Fruit fly (Drosophila melanogaster) whole organism, embryonic: ENCODE measurements around the gene CG11095.

Experiments used
- ATbp ChIP-seq: fragments of 200-800 bp; sonication (Bioruptor generic); optimal IDR thresholded peaks from 2 replicates; lab custom pipeline; 2017; ENCODE audit warnings: missing biosample characterization, mild to moderate bottlenecking, missing genetic modification characterization, missing genetic modification reagents
- CG11695 ChIP-seq: fragments of 200-800 bp; sonication (Bioruptor generic); IDR thresholded peaks from 3 replicates; pipeline ENCODE4 v1.3.6; 2022; ENCODE audit warnings: missing biosample characterization, missing genetic modification characterization
- CG11723 ChIP-seq: fragments of 200-800 bp; sonication (Bioruptor generic); optimal IDR thresholded peaks from 2 replicates; lab custom pipeline; 2017; ENCODE audit warnings: missing biosample characterization, mild to moderate bottlenecking, missing genetic modification characterization
- CG12071 ChIP-seq: fragments of 200-800 bp; sonication (Bioruptor generic); optimal IDR thresholded peaks from 3 replicates; lab custom pipeline; 2018; ENCODE audit warnings: missing biosample characterization, mild to moderate bottlenecking, missing genetic modification characterization
- CG14014 ChIP-seq: fragments of 200-800 bp; sonication (Bioruptor generic); IDR thresholded peaks from 2 replicates; pipeline ENCODE4 v1.3.6; 2022; ENCODE audit warnings: missing biosample characterization, missing genetic modification characterization
- CG14441 ChIP-seq: fragments of 200-800 bp; sonication (Bioruptor generic); IDR thresholded peaks from 2 replicates; pipeline ENCODE4 v1.3.6; 2022; ENCODE audit warnings: missing biosample characterization, missing genetic modification characterization
- CG1602 ChIP-seq: fragments of 200-800 bp; sonication (Bioruptor generic); optimal IDR thresholded peaks from 3 replicates; lab custom pipeline; 2016; ENCODE audit warnings: missing biosample characterization, missing genetic modification characterization
- CG16779 ChIP-seq: fragments of 200-800 bp; sonication (Bioruptor generic); IDR thresholded peaks from 2 replicates; pipeline ENCODE4 v1.3.6; 2022; ENCODE audit warnings: missing biosample characterization, missing genetic modification characterization
- CG16813 ChIP-seq: fragments of 200-800 bp; sonication (Bioruptor generic); IDR thresholded peaks from 3 replicates; pipeline ENCODE4 v1.3.6; 2022; ENCODE audit warnings: missing biosample characterization, missing genetic modification characterization; ENCODE audit not compliant: partially characterized antibody
- CG18619 ChIP-seq: fragments of 200-800 bp; sonication (Bioruptor generic); optimal IDR thresholded peaks from 3 replicates; lab custom pipeline; 2017; ENCODE audit warnings: missing biosample characterization, mild to moderate bottlenecking, missing genetic modification characterization
- CG2116 ChIP-seq: fragments of 200-800 bp; sonication (Bioruptor generic); optimal IDR thresholded peaks from 3 replicates; lab custom pipeline; 2018; ENCODE audit warnings: missing biosample characterization, mild to moderate bottlenecking, missing genetic modification characterization
- CG2199 ChIP-seq: fragments of 200-800 bp; sonication (Bioruptor generic); IDR thresholded peaks from 3 replicates; pipeline ENCODE4 v1.3.6; 2022; ENCODE audit warnings: missing biosample characterization, missing genetic modification characterization
- CG31224 ChIP-seq: fragments of 200-800 bp; sonication (Bioruptor generic); IDR thresholded peaks from 2 replicates; pipeline ENCODE4 v1.3.6; 2022; ENCODE audit warnings: missing biosample characterization, missing genetic modification characterization
- CG32532 ChIP-seq: fragments of 200-800 bp; sonication (Bioruptor generic); IDR thresholded peaks from 2 replicates; pipeline ENCODE4 v1.3.6; 2022; ENCODE audit warnings: missing biosample characterization, missing genetic modification characterization
- CG34422 ChIP-seq: fragments of 200-800 bp; sonication (Bioruptor generic); IDR thresholded peaks from 3 replicates; pipeline ENCODE4 v1.3.6; 2022; ENCODE audit warnings: missing biosample characterization, missing genetic modification characterization
- CG4328 ChIP-seq: fragments of 200-800 bp; sonication (Bioruptor generic); optimal IDR thresholded peaks from 3 replicates; lab custom pipeline; 2017; ENCODE audit warnings: missing biosample characterization, missing genetic modification reagents, missing genetic modification characterization
- CG4404 ChIP-seq: fragments of 200-800 bp; sonication (Bioruptor generic); IDR thresholded peaks from 2 replicates; pipeline ENCODE4 v1.3.6; 2022; ENCODE audit warnings: missing biosample characterization, missing genetic modification characterization
- CG5180 ChIP-seq: fragments of 200-800 bp; sonication (Bioruptor generic); optimal IDR thresholded peaks from 3 replicates; lab custom pipeline; 2017; ENCODE audit warnings: missing biosample characterization, missing genetic modification characterization, mild to moderate bottlenecking, moderate library complexity, missing genetic modification reagents
- CG8924 ChIP-seq: fragments of 200-800 bp; optimal IDR thresholded peaks from 3 replicates; lab custom pipeline; 2019; ENCODE audit warnings: missing biosample characterization, mild to moderate bottlenecking, missing genetic modification characterization, moderate library complexity
- CG9215 ChIP-seq: fragments of 200-800 bp; sonication (Bioruptor generic); IDR thresholded peaks from 2 replicates; pipeline ENCODE4 v1.3.6; 2022; ENCODE audit warnings: missing biosample characterization, missing genetic modification characterization
- D19A ChIP-seq: fragments of 200-800 bp; optimal IDR thresholded peaks from 3 replicates; lab custom pipeline; 2019; ENCODE audit warnings: missing biosample characterization, mild to moderate bottlenecking, missing genetic modification characterization, moderate library complexity
- Dad ChIP-seq: fragments of 200-800 bp; sonication (Bioruptor generic); optimal IDR thresholded peaks from 3 replicates; lab custom pipeline; 2016; ENCODE audit warnings: missing biosample characterization, missing genetic modification characterization
- E2f2 ChIP-seq: fragments of 200-800 bp; sonication (Bioruptor generic); IDR thresholded peaks from 2 replicates; pipeline ENCODE4 v1.3.6; 2022; ENCODE audit warnings: missing biosample characterization, missing genetic modification characterization
- H15 ChIP-seq: fragments of 200-800 bp; sonication (Bioruptor generic); IDR thresholded peaks from 3 replicates; pipeline ENCODE4 v1.3.6; 2022; ENCODE audit warnings: missing biosample characterization, missing genetic modification characterization
- HHEX ChIP-seq: fragments of 200-800 bp; sonication (Bioruptor generic); optimal IDR thresholded peaks from 3 replicates; lab custom pipeline; 2017; ENCODE audit warnings: missing biosample characterization, mild to moderate bottlenecking, missing genetic modification characterization, missing genetic modification reagents
- Med ChIP-seq: fragments of 200-800 bp; sonication (Bioruptor generic); peaks from one replicate; lab custom pipeline; 2016; ENCODE audit warnings: missing biosample characterization, missing genetic modification characterization, mild to moderate bottlenecking, inconsistent platforms, moderate library complexity
- Oaz ChIP-seq: fragments of 200-800 bp; sonication (Bioruptor generic); IDR thresholded peaks from 2 replicates; pipeline ENCODE4 v1.3.6; 2022; ENCODE audit warnings: missing biosample characterization, missing genetic modification characterization
- Scr ChIP-seq: fragments of 200-800 bp; sonication (Bioruptor generic); IDR thresholded peaks from 2 replicates; pipeline ENCODE4 v1.3.6; 2022; ENCODE audit warnings: missing biosample characterization, missing genetic modification characterization; ENCODE audit not compliant: partially characterized antibody
- Spps ChIP-seq: fragments of 200-800 bp; sonication (Bioruptor generic); optimal IDR thresholded peaks from 2 replicates; lab custom pipeline; 2018; ENCODE audit warnings: missing biosample characterization, mild to moderate bottlenecking, missing genetic modification characterization
- amos ChIP-seq: fragments of 200-800 bp; sonication (Bioruptor generic); IDR thresholded peaks from 2 replicates; pipeline ENCODE4 v1.3.6; 2022; ENCODE audit warnings: missing biosample characterization, missing genetic modification characterization; ENCODE audit not compliant: partially characterized antibody
- ash1 ChIP-seq: fragments of 200-800 bp; sonication (Bioruptor generic); optimal IDR thresholded peaks from 2 replicates; lab custom pipeline; 2018; ENCODE audit warnings: missing biosample characterization, mild to moderate bottlenecking, missing genetic modification characterization
- br ChIP-seq: fragments of >200 bp; optimal IDR thresholded peaks from 2 replicates; lab custom pipeline; 2017
- cato ChIP-seq: fragments of 200-800 bp; sonication (Bioruptor generic); optimal IDR thresholded peaks from 2 replicates; lab custom pipeline; 2016; ENCODE audit warnings: missing biosample characterization, missing genetic modification characterization, borderline replicate concordance
- cg ChIP-seq: fragments of 200-800 bp; sonication (Bioruptor generic); optimal IDR thresholded peaks from 3 replicates; lab custom pipeline; 2019; ENCODE audit warnings: missing biosample characterization, mild to moderate bottlenecking, missing genetic modification characterization, moderate library complexity
- chn ChIP-seq: fragments of 200-800 bp; sonication (Bioruptor generic); optimal IDR thresholded peaks from 2 replicates; lab custom pipeline; 2016; ENCODE audit warnings: missing biosample characterization, missing genetic modification characterization
- ci ChIP-seq: fragments of 200-800 bp; sonication (Bioruptor generic); IDR thresholded peaks from 3 replicates; pipeline ENCODE4 v1.3.6; 2022; ENCODE audit warnings: missing biosample characterization, missing genetic modification characterization
- h ChIP-seq: fragments of >200 bp; optimal IDR thresholded peaks from 2 replicates; lab custom pipeline; 2017
- ind ChIP-seq: fragments of 200-800 bp; sonication (Bioruptor generic); optimal IDR thresholded peaks from 3 replicates; lab custom pipeline; 2016; ENCODE audit warnings: missing biosample characterization, missing genetic modification characterization
- knrl ChIP-seq: fragments of 200-800 bp; sonication (Bioruptor generic); IDR thresholded peaks from 3 replicates; pipeline ENCODE4 v1.3.6; 2022; ENCODE audit warnings: missing biosample characterization, missing genetic modification characterization; ENCODE audit not compliant: partially characterized antibody
- maf-S ChIP-seq: fragments of 200-800 bp; sonication (Bioruptor generic); optimal IDR thresholded peaks from 2 replicates; lab custom pipeline; 2016; ENCODE audit warnings: missing biosample characterization, missing genetic modification characterization
- mld ChIP-seq: fragments of 200-800 bp; sonication (Bioruptor generic); IDR thresholded peaks from 3 replicates; pipeline ENCODE4 v1.3.6; 2022; ENCODE audit warnings: missing biosample characterization, missing genetic modification characterization; ENCODE audit not compliant: partially characterized antibody
- pb ChIP-seq: fragments of 200-800 bp; sonication (Bioruptor generic); optimal IDR thresholded peaks from 3 replicates; lab custom pipeline; 2016; ENCODE audit warnings: missing biosample characterization, missing genetic modification characterization
- pita ChIP-seq: fragments of 200-800 bp; sonication (Bioruptor generic); optimal IDR thresholded peaks from 2 replicates; lab custom pipeline; 2017; ENCODE audit warnings: missing biosample characterization, mild to moderate bottlenecking, missing genetic modification characterization
- ranshi ChIP-seq: fragments of 200-800 bp; sonication (Bioruptor generic); IDR thresholded peaks from 2 replicates; pipeline ENCODE4 v1.3.6; 2022; ENCODE audit warnings: missing biosample characterization, missing genetic modification characterization
- rib ChIP-seq: fragments of 200-800 bp; sonication (Bioruptor generic); IDR thresholded peaks from 2 replicates; pipeline ENCODE4 v1.3.6; 2022; ENCODE audit warnings: missing biosample characterization, missing genetic modification characterization
- scrt ChIP-seq: fragments of 200-800 bp; sonication (Bioruptor generic); optimal IDR thresholded peaks from 2 replicates; lab custom pipeline; 2018; ENCODE audit warnings: missing biosample characterization, mild to moderate bottlenecking, missing genetic modification characterization, moderate library complexity
- sens ChIP-seq: fragments of 200-800 bp; sonication (Bioruptor generic); peaks from one replicate; lab custom pipeline; 2016; ENCODE audit warnings: missing biosample characterization, missing genetic modification characterization
- sr ChIP-seq: fragments of 200-800 bp; sonication (Bioruptor generic); IDR thresholded peaks from 3 replicates; pipeline ENCODE4 v1.3.6; 2022; ENCODE audit warnings: missing biosample characterization, missing genetic modification characterization
- vnd ChIP-seq: fragments of 200-800 bp; sonication (Bioruptor generic); IDR thresholded peaks from 3 replicates; pipeline ENCODE4 v1.3.6; 2022; ENCODE audit warnings: missing biosample characterization, missing genetic modification characterization; ENCODE audit not compliant: partially characterized antibody
- vvl ChIP-seq: fragments of 200-800 bp; sonication (Bioruptor generic); IDR thresholded peaks from 2 replicates; pipeline ENCODE4 v1.3.6; 2022; ENCODE audit warnings: missing biosample characterization, missing genetic modification characterization
- zen ChIP-seq: fragments of 200-800 bp; sonication (Bioruptor generic); optimal IDR thresholded peaks from 3 replicates; lab custom pipeline; 2018; ENCODE audit warnings: missing biosample characterization, mild to moderate bottlenecking, missing genetic modification characterization, moderate library complexity
- zfh1 ChIP-seq: fragments of 200-800 bp; sonication (Bioruptor generic); IDR thresholded peaks from 3 replicates; pipeline ENCODE4 v1.3.6; 2022; ENCODE audit warnings: missing biosample characterization, missing genetic modification characterization

The CG11095 gene

dm6 chrX:13783534-13783949 is 27.9 kb upstream of the CG11095 start, which contains the start of gene inaE (continued):
- TF ChIP-seq HHEX (GFP tag; lab: Kevin White, UChicago) (no peak), Med (GFP tag; lab: Kevin White, UChicago) (peak; percentile 90), vnd (GFP tag; lab: Robert Waterston, UW) (peak; percentile 53; the same call in 1 of the 3 replicates), CG1602 (GFP tag; lab: Kevin White, UChicago) (no peak), CG2116 (GFP tag; lab: Kevin White, UChicago) (peak; percentile 62), Oaz (GFP tag; lab: Robert Waterston, UW) (no peak), CG18619 (GFP tag; lab: Kevin White, UChicago) (no peak), knrl (peak; percentile 45; the same call in 1 of the 3 replicates), CG14014 (0 out of 2 replicates have a peak, but pooled peaks have one; percentile 15), CG9215 (GFP tag; lab: Robert Waterston, UW) (no peak), ranshi (GFP tag; lab: Robert Waterston, UW) (no peak; the same call in 1 of the 2 replicates), vvl (GFP tag; lab: Robert Waterston, UW) (peak; percentile 60; the same call in 1 of the 2 replicates), CG12071 (GFP tag; lab: Kevin White, UChicago) (no peak), sens (peak; percentile 57), rib (peak; percentile 60), E2f2 (GFP tag; lab: Robert Waterston, UW) (peak; percentile 92), cg (GFP tag; lab: Kevin White, UChicago) (no peak), CG11695 (GFP tag; lab: Robert Waterston, UW) (no peak), CG4404 (GFP tag; lab: Robert Waterston, UW) (no peak), Dad (no peak), ci (no peak; the same call in 2 of the 3 replicates), br (lab: Kevin White, UChicago) (no peak), Scr (GFP tag; lab: Robert Waterston, UW) (peak; percentile 41), zfh1 (GFP tag; lab: Robert Waterston, UW) (0 out of 3 replicates have a peak, but pooled peaks have one; percentile 37), CG5180 (GFP tag; lab: Kevin White, UChicago) (peak; percentile 84), amos (GFP tag; lab: Robert Waterston, UW) (peak; percentile 45; the same call in 1 of the 2 replicates), CG31224 (GFP tag; lab: Robert Waterston, UW) (no peak), h (lab: Kevin White, UChicago) (no peak), CG2199 (GFP tag; lab: Robert Waterston, UW) (no peak), chn (GFP tag; lab: Kevin White, UChicago) (no peak), Spps (tag; lab: Kevin White, UChicago) (no peak), CG8924 (tag; lab: Kevin White, UChicago) (peak; percentile 1), CG14441 (GFP tag; lab: Robert Waterston, UW) (no peak), cato (GFP tag; lab: Kevin White, UChicago) (no peak), ATbp (no peak), mld (GFP tag; lab: Robert Waterston, UW) (peak; percentile 63; the same call in 2 of the 3 replicates), H15 (no peak), ind (GFP tag; lab: Kevin White, UChicago) (no peak), CG4328 (GFP tag; lab: Kevin White, UChicago) (no peak), scrt (GFP tag; lab: Kevin White, UChicago) (peak; percentile 31), zen (no peak), sr (GFP tag; lab: Robert Waterston, UW) (no peak), CG16813 (0 out of 3 replicates have a peak, but pooled peaks have one; percentile 40), CG16779 (GFP tag; lab: Robert Waterston, UW) (no peak), CG11723 (GFP tag; lab: Kevin White, UChicago) (peak; percentile 6), maf-S (GFP tag; lab: Kevin White, UChicago) (no peak), pb (GFP tag; lab: Kevin White, UChicago) (no peak), pita (GFP tag; lab: Kevin White, UChicago) (no peak), CG32532 (GFP tag; lab: Robert Waterston, UW) (0 out of 2 replicates have a peak, but pooled peaks have one; percentile 14), ash1 (GFP tag; lab: Kevin White, UChicago) (no peak), CG34422 (GFP tag; lab: Robert Waterston, UW) (no peak), D19A (tag; lab: Kevin White, UChicago) (peak; percentile 3)
